Worm (Caenorhabditis elegans): Measurements from ENCODE around the gene nhr-40.

DNA sequence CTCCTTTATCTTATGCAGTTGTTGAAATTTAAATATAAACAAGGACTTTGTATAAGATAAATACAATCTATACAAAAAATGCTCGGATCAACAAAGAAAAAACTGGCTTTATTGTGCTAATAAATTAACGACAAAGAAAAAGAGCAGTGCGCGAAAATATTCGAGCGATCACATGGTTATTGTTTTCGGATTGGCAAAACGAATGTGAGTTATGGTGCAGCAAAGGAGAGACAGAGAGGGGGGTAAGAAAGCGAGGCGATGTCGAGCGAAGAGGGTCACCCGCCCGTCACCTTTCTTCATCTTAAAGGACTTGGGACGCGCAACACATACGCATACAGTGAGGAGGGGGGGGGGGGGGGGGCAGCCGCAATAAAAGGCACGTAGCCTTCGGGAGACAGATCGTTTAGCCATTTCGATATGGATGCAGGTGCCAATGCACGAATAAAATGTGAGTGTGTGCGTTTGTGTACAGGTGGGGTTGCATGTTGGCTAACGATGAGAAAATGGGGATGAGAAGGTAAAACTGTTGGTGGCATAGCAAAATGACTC, 10.6 kb upstream of the nhr-40 start:
- TF ChIP-seq egl-27 (tag; optimal IDR thresholded peaks at IDR 0.05) (no peak), ztf-11 (tag; optimal IDR thresholded peaks at IDR 0.05) (no peak), skn-1 (tag; optimal IDR thresholded peaks at IDR 0.05) (no peak), aly-2 (tag; optimal IDR thresholded peaks at IDR 0.05) (no peak), ceh-82 (tag; optimal IDR thresholded peaks at IDR 0.05) (no peak), ceh-16 (tag; optimal IDR thresholded peaks at IDR 0.05) (no peak), R02D3.7 (tag; optimal IDR thresholded peaks at IDR 0.05) (no peak), mdl-1 (tag; optimal IDR thresholded peaks at IDR 0.05) (no peak), ztf-4 (tag; optimal IDR thresholded peaks at IDR 0.05) (no peak), nhr-237 (tag; optimal IDR thresholded peaks at IDR 0.05) (no peak), ama-1 (optimal IDR thresholded peaks at IDR 0.05) (no peak), zag-1 (tag; optimal IDR thresholded peaks at IDR 0.05) (no peak), nhr-129 (tag; optimal IDR thresholded peaks at IDR 0.05) (no peak), nhr-23 (tag; optimal IDR thresholded peaks at IDR 0.05) (no peak)
